Worm (Caenorhabditis elegans): ENCODE results near the gene C40C9.3.

DNA sequence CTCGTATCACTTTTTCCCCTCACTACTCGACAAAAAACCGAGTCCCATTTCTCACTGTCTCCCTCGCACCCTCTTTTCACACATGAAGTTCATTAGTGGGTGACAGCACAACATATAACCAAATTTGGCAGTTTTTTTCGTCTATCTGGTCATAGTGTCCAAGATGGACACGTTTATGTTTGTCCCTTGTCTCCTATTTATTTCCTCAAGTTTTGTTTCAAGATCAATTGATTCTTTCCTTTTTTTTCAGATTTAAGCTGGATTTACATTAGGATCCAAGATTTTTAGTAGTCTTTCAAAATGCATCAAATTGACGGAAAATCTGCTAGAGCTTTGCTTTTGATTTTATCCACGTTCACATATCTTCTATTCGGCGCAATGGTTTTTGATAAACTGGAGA lies 7.8 kb upstream of the C40C9.3 start, which contains the start of gene twk-20:
- no peak for TF ChIP-seq skn-1 (tag; optimal IDR thresholded peaks at IDR 0.05)
- no peak for TF ChIP-seq fos-1 (tag; optimal IDR thresholded peaks at IDR 0.05)
- TF ChIP-seq ceh-88 (GFP tag; IDR thresholded peaks at IDR 0.05): no peak
